Fruit fly (Drosophila melanogaster) whole organism, prepupa: Measurements from ENCODE around the gene mxt.

ENCODE experiments used
- Blimp-1 ChIP-seq: fragments of 200-800 bp; sonication (Bioruptor generic); optimal IDR thresholded peaks from 3 replicates; lab custom pipeline; 2017; ENCODE audit warnings: missing biosample characterization, missing genetic modification characterization, mild to moderate bottlenecking, moderate library complexity, missing genetic modification reagents
- CG10631 ChIP-seq: fragments of 200-800 bp; sonication (Bioruptor generic); optimal IDR thresholded peaks from 2 replicates; lab custom pipeline; 2016; ENCODE audit warnings: missing biosample characterization, missing genetic modification characterization
- CG11294 ChIP-seq: fragments of 200-800 bp; sonication (Bioruptor generic); IDR thresholded peaks from 2 replicates; pipeline ENCODE4 v1.3.6; 2022; ENCODE audit warnings: missing biosample characterization, missing genetic modification characterization
- CG11762 ChIP-seq: fragments of 200-800 bp; sonication (Bioruptor generic); optimal IDR thresholded peaks from 3 replicates; lab custom pipeline; 2016; ENCODE audit warnings: missing biosample characterization, missing genetic modification characterization; ENCODE audit not compliant: insufficient read depth
- CG11902 ChIP-seq: fragments of 200-800 bp; sonication (Bioruptor generic); optimal IDR thresholded peaks from 3 replicates; lab custom pipeline; 2016; ENCODE audit warnings: missing biosample characterization, missing genetic modification characterization
- CG1621 ChIP-seq: fragments of 200-800 bp; sonication (Bioruptor generic); optimal IDR thresholded peaks from 3 replicates; lab custom pipeline; 2018; ENCODE audit warnings: missing biosample characterization, mild to moderate bottlenecking, missing genetic modification characterization
- CG16779 ChIP-seq: fragments of 200-800 bp; sonication (Bioruptor generic); optimal IDR thresholded peaks from 3 replicates; lab custom pipeline; 2017; ENCODE audit warnings: missing biosample characterization, mild to moderate bottlenecking, missing genetic modification characterization
- CG3032 ChIP-seq: fragments of 200-800 bp; optimal IDR thresholded peaks from 2 replicates; lab custom pipeline; 2019; ENCODE audit warnings: missing biosample characterization, mild to moderate bottlenecking, missing genetic modification characterization, moderate library complexity
- CG34406 ChIP-seq: fragments of 200-800 bp; sonication (Bioruptor generic); optimal IDR thresholded peaks from 3 replicates; lab custom pipeline; 2016; ENCODE audit warnings: missing biosample characterization, missing genetic modification characterization
- CG6163 ChIP-seq: fragments of 200-800 bp; sonication (Bioruptor generic); IDR thresholded peaks from 3 replicates; pipeline ENCODE4 v1.3.6; 2022; ENCODE audit warnings: missing biosample characterization, missing genetic modification characterization
- CG6276 ChIP-seq: fragments of 200-800 bp; sonication (Bioruptor generic); optimal IDR thresholded peaks from 2 replicates; lab custom pipeline; 2017; ENCODE audit warnings: missing biosample characterization, mild to moderate bottlenecking, missing genetic modification characterization
- CG6792 ChIP-seq: fragments of 200-800 bp; sonication (Bioruptor generic); optimal IDR thresholded peaks from 3 replicates; lab custom pipeline; 2016; ENCODE audit warnings: missing biosample characterization, missing genetic modification characterization
- CG6808 ChIP-seq: fragments of 200-800 bp; sonication (Bioruptor generic); optimal IDR thresholded peaks from 3 replicates; lab custom pipeline; 2017; ENCODE audit warnings: missing biosample characterization, missing genetic modification characterization, mild to moderate bottlenecking, moderate library complexity, missing genetic modification reagents
- CG6854 ChIP-seq: fragments of 200-800 bp; sonication (Bioruptor generic); optimal IDR thresholded peaks from 2 replicates; lab custom pipeline; 2017; ENCODE audit warnings: missing biosample characterization, mild to moderate bottlenecking, missing genetic modification characterization
- CG7368 ChIP-seq: fragments of 200-800 bp; sonication (Bioruptor generic); optimal IDR thresholded peaks from 3 replicates; lab custom pipeline; 2016; ENCODE audit warnings: missing biosample characterization, missing genetic modification characterization
- CG8119 ChIP-seq: fragments of 200-800 bp; sonication (Bioruptor generic); IDR thresholded peaks from 3 replicates; pipeline ENCODE4 v1.3.6; 2022; ENCODE audit warnings: missing biosample characterization, missing genetic modification characterization
- CG8319 ChIP-seq: fragments of 200-800 bp; sonication (Bioruptor generic); optimal IDR thresholded peaks from 3 replicates; lab custom pipeline; 2016; ENCODE audit warnings: missing biosample characterization, missing genetic modification characterization
- CG8632 ChIP-seq: fragments of 200-800 bp; sonication (Bioruptor generic); optimal IDR thresholded peaks from 3 replicates; lab custom pipeline; 2016; ENCODE audit warnings: missing biosample characterization, missing genetic modification characterization
- CG9139 ChIP-seq: fragments of 200-800 bp; sonication (Bioruptor generic); optimal IDR thresholded peaks from 3 replicates; lab custom pipeline; 2017; ENCODE audit warnings: missing biosample characterization, mild to moderate bottlenecking, missing genetic modification characterization
- Eip75B ChIP-seq: fragments of 200-800 bp; sonication (Bioruptor generic); optimal IDR thresholded peaks from 3 replicates; lab custom pipeline; 2016; ENCODE audit warnings: missing biosample characterization, missing genetic modification characterization
- Eip78C ChIP-seq: fragments of 200-800 bp; sonication (Bioruptor generic); peaks from one replicate; lab custom pipeline; 2016; ENCODE audit warnings: missing biosample characterization, missing genetic modification characterization
- Eip93F ChIP-seq: fragments of 200-800 bp; sonication (Bioruptor generic); optimal IDR thresholded peaks from 2 replicates; lab custom pipeline; 2016; ENCODE audit warnings: missing biosample characterization, mild to moderate bottlenecking, missing genetic modification characterization
- Ets96B ChIP-seq: fragments of 200-800 bp; optimal IDR thresholded peaks from 2 replicates; lab custom pipeline; 2019; ENCODE audit warnings: missing biosample characterization, mild to moderate bottlenecking, missing genetic modification characterization, moderate library complexity
- Gug ChIP-seq: fragments of 200-800 bp; sonication (Bioruptor generic); IDR thresholded peaks from 2 replicates; pipeline ENCODE4 v1.3.6; 2022; ENCODE audit warnings: missing biosample characterization, missing genetic modification characterization
- Hr38 ChIP-seq: sonication (Bioruptor generic); optimal IDR thresholded peaks from 2 replicates; lab custom pipeline; 2016; ENCODE audit warnings: missing biosample characterization, missing genetic modification characterization
- Hr39 ChIP-seq: fragments of 200-800 bp; sonication (Bioruptor generic); optimal IDR thresholded peaks from 2 replicates; lab custom pipeline; 2016; ENCODE audit warnings: missing biosample characterization, missing genetic modification characterization
- Lpt ChIP-seq: fragments of 200-800 bp; sonication (Bioruptor generic); optimal IDR thresholded peaks from 3 replicates; lab custom pipeline; 2016; ENCODE audit warnings: missing biosample characterization, missing genetic modification characterization
- OdsH ChIP-seq: fragments of 200-800 bp; sonication (Bioruptor generic); optimal IDR thresholded peaks from 3 replicates; lab custom pipeline; 2016; ENCODE audit warnings: missing biosample characterization, missing genetic modification characterization
- Smox ChIP-seq: fragments of 200-800 bp; sonication (Bioruptor generic); optimal IDR thresholded peaks from 3 replicates; lab custom pipeline; 2016; ENCODE audit warnings: missing biosample characterization, missing genetic modification characterization
- Sox102F ChIP-seq: fragments of 200-800 bp; sonication (Bioruptor generic); optimal IDR thresholded peaks from 2 replicates; lab custom pipeline; 2016; ENCODE audit warnings: missing biosample characterization, mild to moderate bottlenecking, missing genetic modification characterization
- Sox14 ChIP-seq: fragments of 200-800 bp; sonication (Bioruptor generic); optimal IDR thresholded peaks from 3 replicates; lab custom pipeline; 2016; ENCODE audit warnings: missing biosample characterization, missing genetic modification characterization
- acj6 ChIP-seq: fragments of 200-800 bp; sonication (Bioruptor generic); optimal IDR thresholded peaks from 3 replicates; lab custom pipeline; 2016; ENCODE audit warnings: missing biosample characterization, missing genetic modification characterization
- cyc ChIP-seq: fragments of 200-800 bp; sonication (Bioruptor generic); optimal IDR thresholded peaks from 3 replicates; lab custom pipeline; 2016; ENCODE audit warnings: missing biosample characterization, missing genetic modification characterization
- dac ChIP-seq: fragments of 200-800 bp; sonication (Bioruptor generic); optimal IDR thresholded peaks from 2 replicates; lab custom pipeline; 2017; ENCODE audit warnings: missing biosample characterization, mild to moderate bottlenecking, missing genetic modification characterization
- dsx ChIP-seq: fragments of 200-800 bp; optimal IDR thresholded peaks from 3 replicates; lab custom pipeline; 2019; ENCODE audit warnings: missing biosample characterization, mild to moderate bottlenecking, missing genetic modification characterization, moderate library complexity; ENCODE audit not compliant: poor library complexity, severe bottlenecking
- esn ChIP-seq: fragments of 200-800 bp; sonication (Bioruptor generic); optimal IDR thresholded peaks from 2 replicates; lab custom pipeline; 2016; ENCODE audit warnings: missing biosample characterization, mild to moderate bottlenecking, missing genetic modification characterization, moderate library complexity
- fd59A ChIP-seq: fragments of 200-800 bp; sonication (Bioruptor generic); optimal IDR thresholded peaks from 2 replicates; lab custom pipeline; 2017; ENCODE audit warnings: missing biosample characterization, mild to moderate bottlenecking, missing genetic modification characterization, missing genetic modification reagents
- fkh ChIP-seq: fragments of 200-800 bp; sonication (Bioruptor generic); optimal IDR thresholded peaks from 3 replicates; lab custom pipeline; 2017; ENCODE audit warnings: missing biosample characterization, mild to moderate bottlenecking, missing genetic modification characterization, moderate library complexity
- lz ChIP-seq: fragments of 200-800 bp; sonication (Bioruptor generic); optimal IDR thresholded peaks from 3 replicates; lab custom pipeline; 2016; ENCODE audit warnings: missing biosample characterization, missing genetic modification characterization
- net ChIP-seq: fragments of 200-800 bp; sonication (Bioruptor generic); optimal IDR thresholded peaks from 3 replicates; lab custom pipeline; 2016; ENCODE audit warnings: missing biosample characterization, missing genetic modification characterization
- pdm3 ChIP-seq: fragments of 200-800 bp; sonication (Bioruptor generic); optimal IDR thresholded peaks from 3 replicates; lab custom pipeline; 2016; ENCODE audit warnings: missing biosample characterization, missing genetic modification characterization
- salr ChIP-seq, 2 experiments: fragments of 200-800 bp; sonication (Bioruptor generic); optimal IDR thresholded peaks; 3 replicates each; lab custom pipeline; 2016 to 2018; ENCODE audit warnings: missing biosample characterization in 2 of 2, missing genetic modification characterization in 2 of 2, mild to moderate bottlenecking in 1 of 2
- ss ChIP-seq, 2 experiments: fragments of 200-800 bp; sonication (Bioruptor generic); optimal IDR thresholded peaks; 2 replicates in 1 of 2; 3 replicates in 1 of 2; lab custom pipeline; 2017 to 2018; ENCODE audit warnings: mild to moderate bottlenecking in 2 of 2, missing biosample characterization in 2 of 2, missing genetic modification characterization in 2 of 2, moderate library complexity in 1 of 2
- svp ChIP-seq: fragments of 200-800 bp; sonication (Bioruptor generic); peaks from one replicate; lab custom pipeline; 2016; ENCODE audit warnings: missing biosample characterization, missing genetic modification characterization
- vri ChIP-seq: fragments of 200-800 bp; sonication (Bioruptor generic); optimal IDR thresholded peaks from 3 replicates; lab custom pipeline; 2016; ENCODE audit warnings: missing biosample characterization, mild to moderate bottlenecking, missing genetic modification characterization

Gene mxt

dm6 chr2L:4887382-4888219, 40.5 kb upstream of the mxt start (continued):
- TF ChIP-seq Sox102F (GFP tag; lab: Kevin White, UChicago) (peak; percentile 85), CG7368 (peak; percentile 85), fd59A (GFP tag; lab: Kevin White, UChicago) (peak; percentile 92), Eip93F (peak; percentile 39), net (GFP tag; lab: Kevin White, UChicago) (peak; percentile 87), cyc (GFP tag; lab: Kevin White, UChicago) (peak; percentile 88), vri (GFP tag; lab: Kevin White, UChicago) (peak; percentile 77), CG8632 (GFP tag; lab: Kevin White, UChicago) (peak; percentile 89), svp (peak; percentile 99), Lpt (GFP tag; lab: Kevin White, UChicago) (peak; percentile 86)

- TF ChIP-seq Hr38: no peak
- no peak for TF ChIP-seq CG6276 (GFP tag; lab: Kevin White, UChicago)
- TF ChIP-seq CG8119 (GFP tag; lab: Robert Waterston, UW): 0 out of 3 replicates have a peak, but pooled peaks have one; percentile 12
- TF ChIP-seq Gug (GFP tag; lab: Robert Waterston, UW): no peak
- TF ChIP-seq CG1621 (tag; lab: Kevin White, UChicago): no peak
Measured at dm6 chr2L:4886645-4887044, 39.5 kb upstream of the mxt start.

dm6 chr2L:4886132-4886531, 39.0 kb upstream of the mxt start:
- TF ChIP-seq CG8319 (GFP tag; lab: Kevin White, UChicago) (no peak), CG6808 (peak; percentile 53), CG1621 (tag; lab: Kevin White, UChicago) (no peak), ss (GFP tag; optimal IDR thresholded peaks at IDR 0.05; lab: Kevin White, UChicago) (peak in 1 of 2 experiments; percentile 32), Sox14 (GFP tag; lab: Kevin White, UChicago) (peak; percentile 27), cyc (GFP tag; lab: Kevin White, UChicago) (no peak), Sox102F (GFP tag; lab: Kevin White, UChicago) (no peak), lz (GFP tag; lab: Kevin White, UChicago) (no peak), CG11762 (peak; percentile 14), acj6 (GFP tag; lab: Kevin White, UChicago) (peak; percentile 7), pdm3 (GFP tag; lab: Kevin White, UChicago) (peak; percentile 50), CG10631 (GFP tag; lab: Kevin White, UChicago) (no peak), CG34406 (peak; percentile 10), fkh (GFP tag; lab: Kevin White, UChicago) (no peak), Hr39 (no peak), OdsH (peak; percentile 19), esn (GFP tag; lab: Kevin White, UChicago) (peak; percentile 28), Ets96B (tag; lab: Kevin White, UChicago) (peak; percentile 23), CG6792 (GFP tag; lab: Kevin White, UChicago) (no peak), Eip75B (GFP tag; lab: Kevin White, UChicago) (peak; percentile 19), dsx (peak; percentile 2), salr (GFP tag; optimal IDR thresholded peaks at IDR 0.05; lab: Kevin White, UChicago) (peak in 1 of 2 experiments; percentile 31), CG3032 (tag; lab: Kevin White, UChicago) (peak; percentile 45), Smox (no peak), CG16779 (tag; lab: Kevin White, UChicago) (peak; percentile 30), Gug (GFP tag; lab: Robert Waterston, UW) (no peak), CG6163 (GFP tag; lab: Robert Waterston, UW) (peak; percentile 40; the same call in 1 of the 3 replicates), CG9139 (no peak), vri (GFP tag; lab: Kevin White, UChicago) (no peak), Eip78C (peak; percentile 60), CG11294 (GFP tag; lab: Robert Waterston, UW) (0 out of 2 replicates have a peak, but pooled peaks have one; percentile 29), CG6854 (GFP tag; lab: Kevin White, UChicago) (no peak), CG8119 (GFP tag; lab: Robert Waterston, UW) (peak; percentile 50; the same call in 2 of the 3 replicates), CG8632 (GFP tag; lab: Kevin White, UChicago) (no peak), Blimp-1 (GFP tag; lab: Kevin White, UChicago) (no peak), CG11902 (no peak), dac (GFP tag; lab: Kevin White, UChicago) (no peak), CG6276 (GFP tag; lab: Kevin White, UChicago) (peak; percentile 67)
